Fruit fly (Drosophila melanogaster): ENCODE data around the gene Ppat-Dpck.

dm6 chr3L:5808101-5808433 lies 39.5 kb upstream of the Ppat-Dpck start:
- no peak for TF ChIP-seq pan (optimal IDR thresholded peaks at IDR 0.05)
- no peak for TF ChIP-seq Dll (optimal IDR thresholded peaks at IDR 0.05)
